Worm (Caenorhabditis elegans): Measurements from ENCODE around the gene mrpl-20.

The mrpl-20 gene

ce11 chrII:13291406-13292124, 46.5 kb upstream of the mrpl-20 start (continued):
- no peak for TF ChIP-seq R02D3.7 (tag; optimal IDR thresholded peaks at IDR 0.05)
- TF ChIP-seq nhr-111 (GFP tag; optimal IDR thresholded peaks at IDR 0.05): no peak
- no peak for TF ChIP-seq ztf-11 (tag; optimal IDR thresholded peaks at IDR 0.05)
- peak; percentile 62 for TF ChIP-seq pha-4 (GFP tag; IDR thresholded peaks at IDR 0.05)
- TF ChIP-seq pha-4 (tag; optimal IDR thresholded peaks at IDR 0.05): no peak
- peak; percentile 38 for TF ChIP-seq mep-1 (tag; optimal IDR thresholded peaks at IDR 0.05)
- no peak for TF ChIP-seq unc-130 (GFP tag; optimal IDR thresholded peaks at IDR 0.05)
- no peak for TF ChIP-seq hmg-1.1 (GFP tag; IDR thresholded peaks at IDR 0.05)
- peak; percentile 26 to 56 for TF ChIP-seq lsy-2 (tag; optimal IDR thresholded peaks at IDR 0.05)
- no peak for TF ChIP-seq zag-1 (tag; optimal IDR thresholded peaks at IDR 0.05)
- TF ChIP-seq nhr-41 (GFP tag; IDR thresholded peaks at IDR 0.05): no peak
- no peak for TF ChIP-seq fos-1 (tag; optimal IDR thresholded peaks at IDR 0.05)
- no peak for TF ChIP-seq F37D6.2 (tag; optimal IDR thresholded peaks at IDR 0.05)
- TF ChIP-seq aly-2 (tag; optimal IDR thresholded peaks at IDR 0.05): no peak
- peak; percentile 94 for TF ChIP-seq hlh-11 (tag; optimal IDR thresholded peaks at IDR 0.05)
- no peak for TF ChIP-seq pqm-1 (tag; optimal IDR thresholded peaks at IDR 0.05)
- peak; percentile 72 for TF ChIP-seq mxl-3 (GFP tag; optimal IDR thresholded peaks at IDR 0.05)
- TF ChIP-seq F10B5.3 (tag; optimal IDR thresholded peaks at IDR 0.05): no peak
- TF ChIP-seq unc-39 (tag; optimal IDR thresholded peaks at IDR 0.05): no peak
- TF ChIP-seq ceh-82 (tag; optimal IDR thresholded peaks at IDR 0.05): no peak
- no peak for TF ChIP-seq fkh-10 (GFP tag; optimal IDR thresholded peaks at IDR 0.05)
- TF ChIP-seq zip-2 (tag; optimal IDR thresholded peaks at IDR 0.05): no peak
- TF ChIP-seq madf-5 (GFP tag; IDR thresholded peaks at IDR 0.05): no peak
- no peak for TF ChIP-seq Y48G9A.11 (GFP tag; IDR thresholded peaks at IDR 0.05)
- no peak for TF ChIP-seq ztf-7 (tag; optimal IDR thresholded peaks at IDR 0.05)
- peak; percentile 13 for TF ChIP-seq dpl-1 (GFP tag; optimal IDR thresholded peaks at IDR 0.05)
- TF ChIP-seq php-3 (GFP tag; IDR thresholded peaks at IDR 0.05): no peak
- TF ChIP-seq dve-1 (tag; optimal IDR thresholded peaks at IDR 0.05; ENCODE audit: insufficient read depth): peak; percentile 25
- TF ChIP-seq Y5F2A.4 (GFP tag; optimal IDR thresholded peaks at IDR 0.05): no peak
- TF ChIP-seq T26A8.4 (GFP tag; IDR thresholded peaks at IDR 0.05): 0 out of 2 replicates have a peak, but pooled peaks have one; percentile 41
- no peak for TF ChIP-seq mxl-2 (GFP tag; conservative IDR thresholded peaks at IDR 0.05)
- no peak for TF ChIP-seq F26F4.8 (GFP tag; conservative IDR thresholded peaks at IDR 0.05)
- TF ChIP-seq egl-27 (tag; optimal IDR thresholded peaks at IDR 0.05): no peak
- no peak for TF ChIP-seq D1046.2 (GFP tag; IDR thresholded peaks at IDR 0.05)
- TF ChIP-seq zfp-3 (GFP tag; conservative IDR thresholded peaks at IDR 0.05): no peak
- TF ChIP-seq zfp-2 (tag; optimal IDR thresholded peaks at IDR 0.05): no peak
- TF ChIP-seq hlh-30 (tag; optimal IDR thresholded peaks at IDR 0.05; ENCODE audit: insufficient read depth): peak; percentile 79
- no peak for TF ChIP-seq ZK546.5 (tag; optimal IDR thresholded peaks at IDR 0.05)
- TF ChIP-seq cey-2 (tag; optimal IDR thresholded peaks at IDR 0.05; ENCODE audit: borderline replicate concordance, insufficient read depth): no peak

ce11 chrII:13292913-13293312, 45.2 kb upstream of the mrpl-20 start:
- 0 out of 2 replicates have a peak, but pooled peaks have one; percentile 37 for TF ChIP-seq tra-1 (GFP tag; IDR thresholded peaks at IDR 0.05)
- peak; percentile 83 for TF ChIP-seq aha-1 (tag)
- no peak for TF ChIP-seq nhr-76 (tag; optimal IDR thresholded peaks at IDR 0.05)
- no peak for TF ChIP-seq F26F4.8 (GFP tag; conservative IDR thresholded peaks at IDR 0.05)
- peak in 1 of 2 experiments; percentile 2 for TF ChIP-seq mdl-1 (tag; optimal IDR thresholded peaks at IDR 0.05)
- no peak for TF ChIP-seq mxl-2 (GFP tag; conservative IDR thresholded peaks at IDR 0.05)
- no peak for TF ChIP-seq unc-62 (GFP tag; optimal IDR thresholded peaks at IDR 0.05 in 1 of 2)
- no peak for TF ChIP-seq unc-62 (tag; optimal IDR thresholded peaks at IDR 0.05)
- TF ChIP-seq hlh-30 (tag; optimal IDR thresholded peaks at IDR 0.05; ENCODE audit: insufficient read depth): peak; percentile 68
- TF ChIP-seq dmd-6 (GFP tag; IDR thresholded peaks at IDR 0.05): peak; percentile 30; the same call in 1 of the 2 replicates
- no peak for TF ChIP-seq snpc-4 (tag; optimal IDR thresholded peaks at IDR 0.05)
- no peak for TF ChIP-seq ces-1 (GFP tag; optimal IDR thresholded peaks at IDR 0.05)
- TF ChIP-seq attf-4 (tag; optimal IDR thresholded peaks at IDR 0.05): no peak
- TF ChIP-seq T20F7.1 (GFP tag; optimal IDR thresholded peaks at IDR 0.05): peak; percentile 2
- TF ChIP-seq nhr-28 (tag; optimal IDR thresholded peaks at IDR 0.05): peak; percentile 85
- TF ChIP-seq madf-5 (GFP tag; IDR thresholded peaks at IDR 0.05): no peak
- no peak for TF ChIP-seq sdz-12 (GFP tag; optimal IDR thresholded peaks at IDR 0.05)
- TF ChIP-seq hlh-11 (tag; optimal IDR thresholded peaks at IDR 0.05): peak; percentile 64
